Fruit fly (Drosophila melanogaster) whole organism, prepupa: ENCODE data around the gene miple1.

Experiments
- Blimp-1 ChIP-seq: fragments of 200-800 bp; sonication (Bioruptor generic); optimal IDR thresholded peaks from 3 replicates; lab custom pipeline; 2017; ENCODE audit warnings: missing biosample characterization, missing genetic modification characterization, mild to moderate bottlenecking, moderate library complexity, missing genetic modification reagents
- CG10631 ChIP-seq: fragments of 200-800 bp; sonication (Bioruptor generic); optimal IDR thresholded peaks from 2 replicates; lab custom pipeline; 2016; ENCODE audit warnings: missing biosample characterization, missing genetic modification characterization
- CG11294 ChIP-seq: fragments of 200-800 bp; sonication (Bioruptor generic); IDR thresholded peaks from 2 replicates; pipeline ENCODE4 v1.3.6; 2022; ENCODE audit warnings: missing biosample characterization, missing genetic modification characterization
- CG11902 ChIP-seq: fragments of 200-800 bp; sonication (Bioruptor generic); optimal IDR thresholded peaks from 3 replicates; lab custom pipeline; 2016; ENCODE audit warnings: missing biosample characterization, missing genetic modification characterization
- CG15336 ChIP-seq: fragments of 200-800 bp; sonication (Bioruptor generic); IDR thresholded peaks from 2 replicates; pipeline ENCODE4 v1.3.6; 2022; ENCODE audit warnings: missing biosample characterization, missing genetic modification characterization
- CG1621 ChIP-seq: fragments of 200-800 bp; sonication (Bioruptor generic); optimal IDR thresholded peaks from 3 replicates; lab custom pipeline; 2018; ENCODE audit warnings: missing biosample characterization, mild to moderate bottlenecking, missing genetic modification characterization
- CG16779 ChIP-seq: fragments of 200-800 bp; sonication (Bioruptor generic); optimal IDR thresholded peaks from 3 replicates; lab custom pipeline; 2017; ENCODE audit warnings: missing biosample characterization, mild to moderate bottlenecking, missing genetic modification characterization
- CG3032 ChIP-seq: fragments of 200-800 bp; optimal IDR thresholded peaks from 2 replicates; lab custom pipeline; 2019; ENCODE audit warnings: missing biosample characterization, mild to moderate bottlenecking, missing genetic modification characterization, moderate library complexity
- CG31627 ChIP-seq: fragments of 200-800 bp; sonication (Bioruptor generic); optimal IDR thresholded peaks from 3 replicates; lab custom pipeline; 2016; ENCODE audit warnings: missing biosample characterization, missing genetic modification characterization
- CG34406 ChIP-seq: fragments of 200-800 bp; sonication (Bioruptor generic); optimal IDR thresholded peaks from 3 replicates; lab custom pipeline; 2016; ENCODE audit warnings: missing biosample characterization, missing genetic modification characterization
- CG3919 ChIP-seq: fragments of 200-800 bp; sonication (Bioruptor generic); optimal IDR thresholded peaks from 3 replicates; lab custom pipeline; 2016; ENCODE audit warnings: missing biosample characterization, missing genetic modification characterization
- CG6163 ChIP-seq: fragments of 200-800 bp; sonication (Bioruptor generic); IDR thresholded peaks from 3 replicates; pipeline ENCODE4 v1.3.6; 2022; ENCODE audit warnings: missing biosample characterization, missing genetic modification characterization
- CG6276 ChIP-seq: fragments of 200-800 bp; sonication (Bioruptor generic); optimal IDR thresholded peaks from 2 replicates; lab custom pipeline; 2017; ENCODE audit warnings: missing biosample characterization, mild to moderate bottlenecking, missing genetic modification characterization
- CG6808 ChIP-seq: fragments of 200-800 bp; sonication (Bioruptor generic); optimal IDR thresholded peaks from 3 replicates; lab custom pipeline; 2017; ENCODE audit warnings: missing biosample characterization, missing genetic modification characterization, mild to moderate bottlenecking, moderate library complexity, missing genetic modification reagents
- CG8319 ChIP-seq: fragments of 200-800 bp; sonication (Bioruptor generic); optimal IDR thresholded peaks from 3 replicates; lab custom pipeline; 2016; ENCODE audit warnings: missing biosample characterization, missing genetic modification characterization
- CG8632 ChIP-seq: fragments of 200-800 bp; sonication (Bioruptor generic); optimal IDR thresholded peaks from 3 replicates; lab custom pipeline; 2016; ENCODE audit warnings: missing biosample characterization, missing genetic modification characterization
- CG9139 ChIP-seq: fragments of 200-800 bp; sonication (Bioruptor generic); optimal IDR thresholded peaks from 3 replicates; lab custom pipeline; 2017; ENCODE audit warnings: missing biosample characterization, mild to moderate bottlenecking, missing genetic modification characterization
- Eip75B ChIP-seq: fragments of 200-800 bp; sonication (Bioruptor generic); optimal IDR thresholded peaks from 3 replicates; lab custom pipeline; 2016; ENCODE audit warnings: missing biosample characterization, missing genetic modification characterization
- Eip78C ChIP-seq: fragments of 200-800 bp; sonication (Bioruptor generic); peaks from one replicate; lab custom pipeline; 2016; ENCODE audit warnings: missing biosample characterization, missing genetic modification characterization
- Ets21C ChIP-seq: fragments of 200-800 bp; sonication (Bioruptor generic); optimal IDR thresholded peaks from 3 replicates; lab custom pipeline; 2016; ENCODE audit warnings: missing biosample characterization, missing genetic modification characterization
- Ets96B ChIP-seq: fragments of 200-800 bp; optimal IDR thresholded peaks from 2 replicates; lab custom pipeline; 2019; ENCODE audit warnings: missing biosample characterization, mild to moderate bottlenecking, missing genetic modification characterization, moderate library complexity
- Gug ChIP-seq: fragments of 200-800 bp; sonication (Bioruptor generic); IDR thresholded peaks from 2 replicates; pipeline ENCODE4 v1.3.6; 2022; ENCODE audit warnings: missing biosample characterization, missing genetic modification characterization
- Hr38 ChIP-seq: sonication (Bioruptor generic); optimal IDR thresholded peaks from 2 replicates; lab custom pipeline; 2016; ENCODE audit warnings: missing biosample characterization, missing genetic modification characterization
- Hr4 ChIP-seq: fragments of 200-800 bp; sonication (Bioruptor generic); optimal IDR thresholded peaks from 3 replicates; lab custom pipeline; 2016; ENCODE audit warnings: missing biosample characterization, missing genetic modification characterization
- Lpt ChIP-seq: fragments of 200-800 bp; sonication (Bioruptor generic); optimal IDR thresholded peaks from 3 replicates; lab custom pipeline; 2016; ENCODE audit warnings: missing biosample characterization, missing genetic modification characterization
- Met ChIP-seq: fragments of 200-800 bp; sonication (Bioruptor generic); optimal IDR thresholded peaks from 3 replicates; lab custom pipeline; 2016; ENCODE audit warnings: missing biosample characterization, missing genetic modification characterization
- OdsH ChIP-seq: fragments of 200-800 bp; sonication (Bioruptor generic); optimal IDR thresholded peaks from 3 replicates; lab custom pipeline; 2016; ENCODE audit warnings: missing biosample characterization, missing genetic modification characterization
- Smox ChIP-seq: fragments of 200-800 bp; sonication (Bioruptor generic); optimal IDR thresholded peaks from 3 replicates; lab custom pipeline; 2016; ENCODE audit warnings: missing biosample characterization, missing genetic modification characterization
- Sox102F ChIP-seq: fragments of 200-800 bp; sonication (Bioruptor generic); optimal IDR thresholded peaks from 2 replicates; lab custom pipeline; 2016; ENCODE audit warnings: missing biosample characterization, mild to moderate bottlenecking, missing genetic modification characterization
- Sox15 ChIP-seq: fragments of 200-800 bp; sonication (Bioruptor generic); optimal IDR thresholded peaks from 3 replicates; lab custom pipeline; 2016; ENCODE audit warnings: missing biosample characterization, missing genetic modification characterization
- achi ChIP-seq: fragments of 200-800 bp; sonication (Bioruptor generic); optimal IDR thresholded peaks from 3 replicates; lab custom pipeline; 2016; ENCODE audit warnings: missing biosample characterization, missing genetic modification characterization
- acj6 ChIP-seq: fragments of 200-800 bp; sonication (Bioruptor generic); optimal IDR thresholded peaks from 3 replicates; lab custom pipeline; 2016; ENCODE audit warnings: missing biosample characterization, missing genetic modification characterization
- cyc ChIP-seq: fragments of 200-800 bp; sonication (Bioruptor generic); optimal IDR thresholded peaks from 3 replicates; lab custom pipeline; 2016; ENCODE audit warnings: missing biosample characterization, missing genetic modification characterization
- dac ChIP-seq: fragments of 200-800 bp; sonication (Bioruptor generic); optimal IDR thresholded peaks from 2 replicates; lab custom pipeline; 2017; ENCODE audit warnings: missing biosample characterization, mild to moderate bottlenecking, missing genetic modification characterization
- dsx ChIP-seq: fragments of 200-800 bp; optimal IDR thresholded peaks from 3 replicates; lab custom pipeline; 2019; ENCODE audit warnings: missing biosample characterization, mild to moderate bottlenecking, missing genetic modification characterization, moderate library complexity; ENCODE audit not compliant: poor library complexity, severe bottlenecking
- fd59A ChIP-seq: fragments of 200-800 bp; sonication (Bioruptor generic); optimal IDR thresholded peaks from 2 replicates; lab custom pipeline; 2017; ENCODE audit warnings: missing biosample characterization, mild to moderate bottlenecking, missing genetic modification characterization, missing genetic modification reagents
- fd85E ChIP-seq: fragments of 200-800 bp; sonication (Bioruptor generic); optimal IDR thresholded peaks from 3 replicates; lab custom pipeline; 2016; ENCODE audit warnings: missing biosample characterization, missing genetic modification characterization
- fkh ChIP-seq: fragments of 200-800 bp; sonication (Bioruptor generic); optimal IDR thresholded peaks from 3 replicates; lab custom pipeline; 2017; ENCODE audit warnings: missing biosample characterization, mild to moderate bottlenecking, missing genetic modification characterization, moderate library complexity
- lz ChIP-seq: fragments of 200-800 bp; sonication (Bioruptor generic); optimal IDR thresholded peaks from 3 replicates; lab custom pipeline; 2016; ENCODE audit warnings: missing biosample characterization, missing genetic modification characterization
- net ChIP-seq: fragments of 200-800 bp; sonication (Bioruptor generic); optimal IDR thresholded peaks from 3 replicates; lab custom pipeline; 2016; ENCODE audit warnings: missing biosample characterization, missing genetic modification characterization
- salr ChIP-seq, 2 experiments: fragments of 200-800 bp; sonication (Bioruptor generic); optimal IDR thresholded peaks; 3 replicates each; lab custom pipeline; 2016 to 2018; ENCODE audit warnings: missing biosample characterization in 2 of 2, missing genetic modification characterization in 2 of 2, mild to moderate bottlenecking in 1 of 2
- svp ChIP-seq: fragments of 200-800 bp; sonication (Bioruptor generic); peaks from one replicate; lab custom pipeline; 2016; ENCODE audit warnings: missing biosample characterization, missing genetic modification characterization
- topi ChIP-seq: fragments of 200-800 bp; sonication (Bioruptor generic); optimal IDR thresholded peaks from 3 replicates; lab custom pipeline; 2016; ENCODE audit warnings: missing biosample characterization, missing genetic modification characterization
- vri ChIP-seq: fragments of 200-800 bp; sonication (Bioruptor generic); optimal IDR thresholded peaks from 3 replicates; lab custom pipeline; 2016; ENCODE audit warnings: missing biosample characterization, mild to moderate bottlenecking, missing genetic modification characterization

miple1 gene

DNA sequence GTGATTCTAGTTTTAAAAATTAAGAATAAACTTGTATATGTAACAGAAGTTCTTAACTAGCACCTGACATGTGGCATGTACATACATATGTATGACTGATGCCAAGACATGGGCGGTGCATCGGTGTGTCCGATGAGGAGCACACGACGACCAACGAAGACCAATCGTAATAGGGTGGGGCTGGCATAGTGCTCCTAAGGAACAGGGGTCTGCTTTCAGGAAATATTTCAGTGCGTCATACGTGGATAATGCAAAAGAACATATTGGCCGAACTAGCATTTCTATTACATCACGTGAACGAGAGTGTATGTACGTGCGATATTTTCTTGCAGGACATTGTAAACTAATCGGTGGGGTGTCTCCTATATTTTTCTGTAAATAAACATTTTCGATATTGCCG lies at the start of gene miple1:
TSS of gene miple1 (plus strand) at position 217 of the 400 bp plus-strand sequence.
- TF ChIP-seq Lpt (no peak), Hr4 (no peak), CG3032 (tag; lab: Kevin White, UChicago) (no peak), CG10631 (GFP tag; lab: Kevin White, UChicago) (no peak), CG8319 (GFP tag; lab: Kevin White, UChicago) (no peak), lz (GFP tag; lab: Kevin White, UChicago) (no peak), CG11902 (GFP tag; lab: Kevin White, UChicago) (no peak), dsx (GFP tag; lab: Kevin White, UChicago) (no peak), fd85E (GFP tag; lab: Kevin White, UChicago) (no peak), CG6163 (GFP tag; lab: Robert Waterston, UW) (no peak), Sox15 (GFP tag; lab: Kevin White, UChicago) (no peak), fd59A (no peak), vri (GFP tag; lab: Kevin White, UChicago) (no peak), CG1621 (no peak), CG16779 (tag; lab: Kevin White, UChicago) (no peak), CG11294 (GFP tag; lab: Robert Waterston, UW) (no peak), topi (GFP tag; lab: Kevin White, UChicago) (no peak)

DNA sequence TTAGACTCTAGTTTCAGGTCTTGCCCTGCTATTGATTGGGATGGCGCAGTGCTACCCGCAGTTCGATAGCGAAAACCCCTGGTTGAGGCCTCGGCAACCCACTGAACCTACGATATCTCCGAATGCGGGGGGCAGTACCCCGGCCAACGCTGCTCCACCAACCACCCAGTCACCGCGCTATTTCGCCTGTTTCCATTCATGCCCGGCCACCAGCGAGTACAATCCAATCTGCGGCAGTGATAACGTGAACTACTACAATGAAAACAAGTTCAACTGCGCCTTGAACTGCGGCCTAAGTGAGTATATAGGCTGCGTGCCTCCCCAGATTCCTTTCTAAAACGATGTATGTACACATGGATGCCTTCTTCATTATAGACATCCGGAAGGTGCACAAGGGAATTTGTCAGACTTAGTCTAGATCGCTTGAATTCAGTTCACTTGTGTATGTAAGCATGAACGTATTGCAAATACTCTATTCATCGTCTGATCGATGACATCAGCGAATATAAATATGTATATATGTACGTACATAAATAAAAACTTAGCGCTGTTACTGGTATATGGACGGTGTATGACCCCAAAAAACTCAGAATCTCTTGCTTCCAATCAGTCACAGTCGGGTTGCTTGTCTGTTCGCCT lies 49.5 kb upstream of the miple1 start, which contains the start of gene CG13877:
TSS of gene CG13877 (plus strand) at position 589 of the 639 bp plus-strand sequence.
- TF ChIP-seq svp (GFP tag; lab: Kevin White, UChicago) (peak; percentile 92), CG3919 (GFP tag; lab: Kevin White, UChicago) (no peak)

DNA sequence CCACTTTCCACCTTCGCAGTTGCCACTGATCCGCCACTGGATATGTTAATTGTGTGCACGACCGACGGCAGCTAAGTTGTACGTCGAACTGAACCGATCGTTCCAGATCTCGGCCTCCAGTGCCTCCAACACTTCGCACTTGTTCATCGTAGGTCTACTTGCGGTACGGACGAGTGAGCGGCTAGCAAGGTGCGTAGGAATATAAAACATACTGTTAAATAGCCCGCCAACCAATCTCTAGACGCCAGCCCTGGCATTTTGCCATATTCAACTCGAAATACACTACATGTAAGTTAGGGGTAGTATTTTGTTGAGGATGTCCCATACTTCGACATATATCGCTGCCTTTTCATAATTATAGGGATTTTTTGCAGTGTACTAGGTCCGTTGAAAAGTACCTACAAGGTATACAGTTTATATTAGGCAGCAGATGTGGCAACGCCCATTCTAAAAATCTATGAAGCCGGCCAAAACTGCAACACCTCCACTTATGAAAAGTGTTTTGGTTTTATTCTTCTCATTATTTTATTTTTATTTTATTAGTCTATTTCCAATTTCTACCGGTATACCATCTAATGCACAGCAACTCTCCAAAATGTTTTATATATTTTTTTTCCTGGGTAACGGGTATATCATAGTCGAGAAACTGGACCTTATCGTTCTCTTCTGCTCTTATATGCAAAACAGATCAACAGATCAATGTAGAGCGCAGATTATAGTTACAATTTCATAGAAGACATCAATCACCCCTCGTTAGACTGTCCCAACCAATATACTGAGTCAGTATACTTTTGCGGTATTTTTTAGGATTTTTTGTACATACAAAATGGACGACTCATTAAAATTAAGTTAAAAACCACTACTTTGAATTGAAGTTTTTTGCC lies 43.8 kb upstream of the miple1 start, which contains the start of the genes pyx and CG33229:
TSS of gene pyx (minus strand) at position 51 of the 884 bp plus-strand sequence.
TSS of gene CG33229 (plus strand) at position 834 of the 884 bp plus-strand sequence.
- TF ChIP-seq CG15336 (GFP tag; lab: Robert Waterston, UW) = peak; percentile 62
- TF ChIP-seq achi (GFP tag; lab: Kevin White, UChicago) = peak; percentile 78
- TF ChIP-seq salr (GFP tag; optimal IDR thresholded peaks at IDR 0.05; lab: Kevin White, UChicago) = peak; percentile 72
- TF ChIP-seq cyc = peak; percentile 89
- TF ChIP-seq Ets21C (GFP tag; lab: Kevin White, UChicago) = peak; percentile 86
- TF ChIP-seq Gug = peak; percentile 66
- TF ChIP-seq acj6 (GFP tag; lab: Kevin White, UChicago) = peak; percentile 88
- no peak for TF ChIP-seq Hr38 (GFP tag; lab: Kevin White, UChicago)
- peak; percentile 81 for TF ChIP-seq CG11902 (GFP tag; lab: Kevin White, UChicago)
- peak; percentile 78 for TF ChIP-seq Smox (GFP tag; lab: Kevin White, UChicago)
- peak; percentile 64 for TF ChIP-seq fd59A
- peak; percentile 74 for TF ChIP-seq Sox102F (GFP tag; lab: Kevin White, UChicago)
- TF ChIP-seq CG6276 (GFP tag; lab: Kevin White, UChicago) = peak; percentile 74
- no peak for TF ChIP-seq vri (GFP tag; lab: Kevin White, UChicago)
- TF ChIP-seq Lpt = peak; percentile 65
- TF ChIP-seq Blimp-1 = peak; percentile 65
- peak; percentile 67 for TF ChIP-seq dsx (GFP tag; lab: Kevin White, UChicago)
- peak; percentile 71 for TF ChIP-seq CG6808 (GFP tag; lab: Kevin White, UChicago)
- peak; percentile 91 for TF ChIP-seq Eip78C (GFP tag; lab: Kevin White, UChicago)
- TF ChIP-seq CG9139 (GFP tag; lab: Kevin White, UChicago) = no peak
- TF ChIP-seq CG8632 = peak; percentile 67
- TF ChIP-seq Ets96B (tag; lab: Kevin White, UChicago) = peak; percentile 70
- peak; percentile 75 for TF ChIP-seq CG34406 (GFP tag; lab: Kevin White, UChicago)
- TF ChIP-seq fkh (GFP tag; lab: Kevin White, UChicago) = no peak
- peak; percentile 83 for TF ChIP-seq Sox15 (GFP tag; lab: Kevin White, UChicago)
- TF ChIP-seq lz (GFP tag; lab: Kevin White, UChicago) = peak; percentile 88
- peak; percentile 87 for TF ChIP-seq OdsH (GFP tag; lab: Kevin White, UChicago)
- peak; percentile 57 for TF ChIP-seq CG8319 (GFP tag; lab: Kevin White, UChicago)
- peak; percentile 82 for TF ChIP-seq Met (GFP tag; lab: Kevin White, UChicago)
- TF ChIP-seq dac (GFP tag; lab: Kevin White, UChicago) = peak; percentile 80
- TF ChIP-seq CG31627 (GFP tag; lab: Kevin White, UChicago) = peak; percentile 92
- TF ChIP-seq CG10631 (GFP tag; lab: Kevin White, UChicago) = peak; percentile 86
- TF ChIP-seq CG6163 (GFP tag; lab: Robert Waterston, UW) = peak; percentile 81
- peak; percentile 77 for TF ChIP-seq net (GFP tag; lab: Kevin White, UChicago)
- peak; percentile 79 for TF ChIP-seq Eip75B
